Worm (Caenorhabditis elegans): ENCODE results near the gene ZC196.5.
A peak's percentile ranks its signal among the peaks of the same experiment; 100 is the strongest.

ZC196.5 gene

DNA sequence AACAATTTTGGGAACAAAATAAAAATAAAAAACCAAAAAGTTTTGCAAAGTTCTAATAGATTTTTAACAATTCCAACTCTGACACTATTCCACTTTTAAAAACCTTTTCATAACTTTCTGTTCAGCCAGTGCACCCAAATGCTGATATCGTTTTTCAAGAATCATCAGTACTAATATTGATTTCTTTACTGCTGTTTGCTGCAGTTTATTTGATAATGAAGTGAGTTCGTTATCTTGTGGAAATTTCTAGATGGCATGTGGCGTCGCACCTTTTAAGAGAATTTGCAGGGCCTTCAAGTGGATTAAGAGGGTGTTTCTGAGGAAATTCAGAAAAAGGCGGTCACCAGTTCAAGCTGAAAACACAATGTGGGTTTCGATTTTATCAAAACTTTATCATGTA, 1.8 kb downstream of the ZC196.5 start (continued):
- TF ChIP-seq lsy-2 (tag; optimal IDR thresholded peaks at IDR 0.05) = no peak
- peak; percentile 3 for TF ChIP-seq nhr-28 (tag; optimal IDR thresholded peaks at IDR 0.05)
- TF ChIP-seq dve-1 (tag; optimal IDR thresholded peaks at IDR 0.05; ENCODE audit: insufficient read depth) = peak; percentile 27
- no peak for TF ChIP-seq fos-1 (tag; optimal IDR thresholded peaks at IDR 0.05)
- no peak for TF ChIP-seq daf-19 (GFP tag; conservative IDR thresholded peaks at IDR 0.05)
- no peak for TF ChIP-seq madf-5 (GFP tag; IDR thresholded peaks at IDR 0.05)
- no peak for TF ChIP-seq ctbp-1 (GFP tag; IDR thresholded peaks at IDR 0.05)
- TF ChIP-seq pqm-1 (tag; optimal IDR thresholded peaks at IDR 0.05) = peak; percentile 41

DNA sequence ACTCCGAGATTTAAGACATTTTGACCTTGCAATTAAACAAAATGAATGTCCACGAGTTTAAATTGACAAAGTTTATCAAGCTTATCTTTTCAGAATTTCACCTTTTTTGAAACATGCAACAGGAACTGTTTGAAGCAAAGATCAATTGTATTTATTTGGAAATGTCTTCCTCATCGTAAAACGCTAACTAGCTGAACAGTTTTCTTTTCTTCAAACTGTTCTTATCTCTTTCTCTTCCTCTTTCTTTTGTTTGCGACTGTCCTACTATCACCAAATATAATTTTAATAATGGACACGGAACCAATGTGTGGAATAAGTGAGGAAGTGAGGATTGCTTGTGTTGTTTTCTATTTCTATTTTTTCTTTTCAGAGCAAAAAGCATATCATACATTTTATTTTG, 3.7 kb downstream of the ZC196.5 start, which contains the start of gene ZC196.4:
TSS of gene ZC196.4 (plus strand) at position 173 of the 400 bp plus-strand sequence.
- TF ChIP-seq madf-9 (GFP tag; conservative IDR thresholded peaks at IDR 0.05) = no peak
- peak; percentile 76 for TF ChIP-seq pqm-1 (tag; optimal IDR thresholded peaks at IDR 0.05)
- no peak for TF ChIP-seq fkh-10 (GFP tag; optimal IDR thresholded peaks at IDR 0.05)
- TF ChIP-seq daf-16 (GFP tag; optimal IDR thresholded peaks at IDR 0.05) = no peak
- TF ChIP-seq daf-16 (tag; optimal IDR thresholded peaks at IDR 0.05) = peak; percentile 74
- TF ChIP-seq dve-1 (tag; optimal IDR thresholded peaks at IDR 0.05; ENCODE audit: insufficient read depth) = peak; percentile 39
- peak; percentile 16 for TF ChIP-seq nhr-28 (tag; optimal IDR thresholded peaks at IDR 0.05)
- no peak for TF ChIP-seq ZK546.5 (tag; optimal IDR thresholded peaks at IDR 0.05)

DNA sequence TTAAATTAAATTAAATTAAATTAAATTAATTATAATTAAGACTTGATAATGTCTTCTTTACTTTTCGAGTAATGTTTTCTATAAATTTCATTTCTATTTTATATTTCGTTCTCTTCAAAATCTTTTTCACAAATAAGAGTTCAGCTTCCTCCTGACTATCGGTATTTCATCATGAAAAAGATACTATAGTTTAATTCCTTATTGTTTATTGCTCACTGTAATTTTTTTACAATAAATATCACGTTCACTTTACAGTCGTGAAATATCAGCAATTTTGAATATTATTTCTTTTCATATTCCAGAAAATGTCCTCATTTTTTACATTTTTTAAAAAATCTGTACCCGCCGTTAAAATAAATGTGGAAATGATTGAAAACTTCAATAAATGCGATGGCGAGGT, 7.2 kb downstream of the ZC196.5 start, which contains the start of gene ZC196.3:
TSS of gene ZC196.3 (plus strand) at position 301 of the 400 bp plus-strand sequence.
- TF ChIP-seq lin-29 (GFP tag; IDR thresholded peaks at IDR 0.05) = no peak
- TF ChIP-seq attf-4 (tag; optimal IDR thresholded peaks at IDR 0.05) = no peak
- no peak for TF ChIP-seq lin-38 (GFP tag; IDR thresholded peaks at IDR 0.05)
- TF ChIP-seq saeg-2 (GFP tag; IDR thresholded peaks at IDR 0.05) = no peak
- no peak for TF ChIP-seq arid-1 (GFP tag; conservative IDR thresholded peaks at IDR 0.05)
- TF ChIP-seq php-3 (GFP tag; IDR thresholded peaks at IDR 0.05) = no peak
- no peak for TF ChIP-seq ceh-62 (tag; optimal IDR thresholded peaks at IDR 0.05)
- TF ChIP-seq madf-5 (GFP tag; IDR thresholded peaks at IDR 0.05) = no peak
- no peak for TF ChIP-seq Y75B8A.6 (GFP tag; IDR thresholded peaks at IDR 0.05)

DNA sequence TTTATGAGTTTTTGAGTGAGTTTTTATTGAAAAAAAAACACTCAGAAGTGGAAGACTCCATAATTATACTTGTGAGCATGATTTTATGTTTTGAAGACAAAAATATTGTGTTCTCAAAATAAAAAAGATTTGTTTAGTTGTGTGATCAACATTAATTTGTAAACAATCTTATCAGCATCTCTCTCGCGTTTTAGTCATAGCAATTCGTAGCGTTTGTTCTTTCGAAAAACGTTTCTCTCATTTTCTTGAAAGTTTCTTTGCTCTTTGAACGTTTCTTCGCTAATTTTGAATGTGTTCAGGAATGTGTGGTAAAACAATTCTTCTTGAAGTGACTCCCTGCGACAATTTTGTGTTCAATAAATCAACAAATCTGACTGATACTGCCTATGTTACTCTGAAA, 9.9 kb downstream of the ZC196.5 start, which contains the start of gene ZC196.2:
TSS of gene ZC196.2 (plus strand) at position 301 of the 400 bp plus-strand sequence.
- TF ChIP-seq ZK546.5 (tag; optimal IDR thresholded peaks at IDR 0.05) (no peak), lin-38 (GFP tag; IDR thresholded peaks at IDR 0.05) (no peak), madf-5 (GFP tag; IDR thresholded peaks at IDR 0.05) (no peak), unc-62 (GFP tag; optimal IDR thresholded peaks at IDR 0.05 in 1 of 2) (no peak), unc-62 (tag; optimal IDR thresholded peaks at IDR 0.05) (no peak), ama-1 (optimal IDR thresholded peaks at IDR 0.05) (no peak), nhr-237 (tag; optimal IDR thresholded peaks at IDR 0.05) (no peak), zag-1 (tag; optimal IDR thresholded peaks at IDR 0.05) (no peak), ceh-82 (tag; optimal IDR thresholded peaks at IDR 0.05) (no peak), daf-16 (GFP tag; optimal IDR thresholded peaks at IDR 0.05) (no peak), daf-16 (tag; optimal IDR thresholded peaks at IDR 0.05) (peak; percentile 59), fkh-10 (GFP tag; optimal IDR thresholded peaks at IDR 0.05) (no peak), aha-1 (tag) (peak; percentile 13), ceh-44 (GFP tag; IDR thresholded peaks at IDR 0.05) (no peak)

DNA sequence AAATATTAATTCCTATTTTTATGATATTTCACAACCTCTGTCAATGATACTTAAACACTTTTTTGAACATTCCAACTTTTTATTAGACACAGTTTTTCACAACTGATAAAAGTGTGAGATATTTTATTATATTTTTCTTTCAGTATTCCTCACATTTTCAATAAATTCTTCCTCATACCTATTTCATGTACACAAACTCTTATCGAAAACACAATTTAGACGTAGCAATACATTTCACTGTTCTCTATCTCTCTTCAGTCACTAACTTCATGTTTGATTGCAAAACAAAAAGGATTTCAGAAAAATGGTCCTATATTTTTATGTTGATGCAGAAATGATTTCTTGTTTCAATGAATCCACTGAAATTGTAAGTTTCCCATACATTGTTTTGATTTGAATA, 16.7 kb downstream of the ZC196.5 start, which contains the start of gene B0507.6:
TSS of gene B0507.6 (plus strand) at position 301 of the 400 bp plus-strand sequence.
- TF ChIP-seq ztf-11 (tag; optimal IDR thresholded peaks at IDR 0.05) (no peak), unc-39 (tag; optimal IDR thresholded peaks at IDR 0.05) (no peak), pha-4 (GFP tag; IDR thresholded peaks at IDR 0.05) (no peak), pha-4 (tag; optimal IDR thresholded peaks at IDR 0.05) (no peak), dpl-1 (GFP tag; optimal IDR thresholded peaks at IDR 0.05) (no peak), cey-2 (tag; optimal IDR thresholded peaks at IDR 0.05; ENCODE audit: borderline replicate concordance, insufficient read depth) (no peak), Y48G9A.11 (GFP tag; IDR thresholded peaks at IDR 0.05) (no peak), vab-7 (GFP tag; IDR thresholded peaks at IDR 0.05) (no peak), zip-2 (tag; optimal IDR thresholded peaks at IDR 0.05) (no peak), daf-16 (GFP tag; optimal IDR thresholded peaks at IDR 0.05) (no peak), daf-16 (tag; optimal IDR thresholded peaks at IDR 0.05) (no peak), dve-1 (tag; optimal IDR thresholded peaks at IDR 0.05; ENCODE audit: insufficient read depth) (no peak), snpc-1.2 (GFP tag; IDR thresholded peaks at IDR 0.05) (no peak), madf-5 (GFP tag; IDR thresholded peaks at IDR 0.05) (no peak), ZK337.2 (GFP tag; IDR thresholded peaks at IDR 0.05) (no peak), set-16 (GFP tag; IDR thresholded peaks at IDR 0.05) (no peak), nhr-76 (tag; optimal IDR thresholded peaks at IDR 0.05) (no peak)

All from whole organism, L4 larva.